Worm (Caenorhabditis elegans): ENCODE measurements around the gene Y38H6C.9.

- TF ChIP-seq nhr-25 (tag; optimal IDR thresholded peaks at IDR 0.05; ENCODE audit: borderline replicate concordance, insufficient read depth) (no peak), egl-27 (tag; optimal IDR thresholded peaks at IDR 0.05) (no peak), nhr-237 (tag; optimal IDR thresholded peaks at IDR 0.05) (no peak), unc-39 (tag; optimal IDR thresholded peaks at IDR 0.05) (no peak), mep-1 (tag; optimal IDR thresholded peaks at IDR 0.05) (no peak), ama-1 (optimal IDR thresholded peaks at IDR 0.05) (no peak), ztf-11 (tag; optimal IDR thresholded peaks at IDR 0.05) (no peak), ceh-28 (tag; optimal IDR thresholded peaks at IDR 0.05) (no peak), mdl-1 (tag; optimal IDR thresholded peaks at IDR 0.05) (no peak)
Measured at ce11 chrV:20480790-20481189, 41.3 kb downstream of the Y38H6C.9 start.

All from whole organism, L4 larva.